Worm (Caenorhabditis elegans) whole organism, L1 larva: Measurements from ENCODE around the gene Y67D8B.3.

Source experiments
- C04F5.9 ChIP-seq: sonication (generic microtip); optimal IDR thresholded peaks from 2 replicates; lab custom pipeline; 2016; ENCODE audit warnings: missing genetic modification characterization, missing compliant biosample characterization
- C16A3.4 ChIP-seq: fragments of 150-350 bp; optimal IDR thresholded peaks from 2 replicates; lab custom pipeline; 2014; ENCODE audit warnings: missing biosample characterization, missing genetic modification characterization
- F16B12.6 ChIP-seq: fragments of 150-350 bp; optimal IDR thresholded peaks from 2 replicates; lab custom pipeline; 2014; ENCODE audit warnings: missing biosample characterization, missing genetic modification characterization
- Y116A8C.19 ChIP-seq: sonication (generic microtip); optimal IDR thresholded peaks from 2 replicates; lab custom pipeline; 2016; ENCODE audit warnings: missing compliant biosample characterization, missing genetic modification characterization, borderline replicate concordance
- blmp-1 ChIP-seq: fragments of 150-350 bp; optimal IDR thresholded peaks from 2 replicates; lab custom pipeline; 2014; ENCODE audit warnings: missing biosample characterization, missing genetic modification characterization
- ceh-8 ChIP-seq: fragments of 200-800 bp; sonication (Bioruptor generic); optimal IDR thresholded peaks from 2 replicates; lab custom pipeline; 2018; ENCODE audit warnings: mild to moderate bottlenecking, missing genetic modification characterization, moderate library complexity, missing compliant biosample characterization
- ceh-82 ChIP-seq, 3 experiments: fragments of 150-350 bp in 1 of 3; sonication (generic microtip) in 2 of 3; optimal IDR thresholded peaks; 2 replicates each; lab custom pipeline; 2014 to 2017; ENCODE audit warnings: missing biosample characterization in 3 of 3, missing genetic modification characterization in 3 of 3
- ceh-90 ChIP-seq: sonication (generic microtip); optimal IDR thresholded peaks from 2 replicates; lab custom pipeline; 2016; ENCODE audit warnings: missing genetic modification characterization, missing compliant biosample characterization
- ces-1 ChIP-seq: fragments of 150-350 bp; optimal IDR thresholded peaks from 2 replicates; lab custom pipeline; 2014; ENCODE audit warnings: missing biosample characterization, missing genetic modification reagents, missing genetic modification characterization
- dpl-1 ChIP-seq, 3 experiments: fragments of 150-350 bp in 2 of 3; sonication (generic microtip) in 1 of 3; optimal IDR thresholded peaks; 2 replicates each; lab custom pipeline; 2014 to 2017; ENCODE audit warnings: missing biosample characterization in 3 of 3, missing genetic modification characterization in 3 of 3, missing genetic modification reagents in 3 of 3
- dsc-1 ChIP-seq: sonication (generic microtip); optimal IDR thresholded peaks from 2 replicates; lab custom pipeline; 2016; ENCODE audit warnings: mild to moderate bottlenecking, missing genetic modification characterization, missing compliant biosample characterization
- efl-1 ChIP-seq, 4 experiments: fragments of 150-350 bp; optimal IDR thresholded peaks in 3 of 4; peaks in 1 of 4; 1 replicate in 1 of 4; 2 replicates in 3 of 4; lab custom pipeline; 2014; ENCODE audit warnings: missing biosample characterization in 2 of 4, missing genetic modification characterization in 2 of 4, missing genetic modification reagents in 2 of 4
- efl-3 ChIP-seq: fragments of 200-800 bp; sonication (Bioruptor generic); optimal IDR thresholded peaks from 2 replicates; lab custom pipeline; 2018; ENCODE audit warnings: mild to moderate bottlenecking, missing genetic modification characterization, missing compliant biosample characterization
- egl-13 ChIP-seq: sonication (generic microtip); optimal IDR thresholded peaks from 2 replicates; lab custom pipeline; 2016; ENCODE audit warnings: missing genotype, missing genetic modification reagents, missing genetic modification characterization, missing compliant biosample characterization
- egl-27 ChIP-seq, 2 experiments: fragments of 150-350 bp in 1 of 2; sonication (generic microtip); optimal IDR thresholded peaks; 3 replicates each; lab custom pipeline; 2017 to 2018; ENCODE audit warnings: missing biosample characterization in 2 of 2, missing genetic modification characterization in 2 of 2, missing genetic modification reagents in 2 of 2
- elt-2 ChIP-seq: sonication (generic microtip); optimal IDR thresholded peaks from 2 replicates; lab custom pipeline; 2016; ENCODE audit warnings: missing genetic modification characterization, mild to moderate bottlenecking, inconsistent platforms, missing compliant biosample characterization, missing genetic modification reagents
- elt-3 ChIP-seq, 6 experiments: fragments of 150-350 bp in 1 of 6; sonication (generic microtip); optimal IDR thresholded peaks; 2 replicates each; lab custom pipeline; 2017 to 2018; ENCODE audit warnings: missing biosample characterization in 6 of 6, missing genetic modification characterization in 6 of 6, inconsistent platforms in 1 of 6
- ets-5 ChIP-seq: fragments of 200-800 bp; sonication (Bioruptor generic); IDR thresholded peaks from 2 replicates; pipeline ENCODE4 v1.3.6; 2022; ENCODE audit warnings: missing genetic modification characterization, missing compliant biosample characterization
- fkh-10 ChIP-seq: sonication (generic microtip); optimal IDR thresholded peaks from 2 replicates; lab custom pipeline; 2017; ENCODE audit warnings: missing biosample characterization, missing genetic modification reagents, missing genetic modification characterization
- grh-1 ChIP-seq: fragments of 200-800 bp; sonication (Bioruptor generic); IDR thresholded peaks from 2 replicates; pipeline ENCODE4 v1.3.6; 2022; ENCODE audit warnings: missing genetic modification reagents, missing genetic modification characterization, missing compliant biosample characterization
- hpl-2 ChIP-seq: fragments of 150-350 bp; optimal IDR thresholded peaks from 2 replicates; lab custom pipeline; 2014; ENCODE audit warnings: missing biosample characterization, missing genetic modification reagents, missing genetic modification characterization
- irx-1 ChIP-seq: sonication (generic microtip); optimal IDR thresholded peaks from 2 replicates; lab custom pipeline; 2016; ENCODE audit warnings: missing genetic modification characterization, missing compliant biosample characterization
- isw-1 ChIP-seq: fragments of 200-800 bp; sonication (Bioruptor generic); IDR thresholded peaks from 2 replicates; pipeline ENCODE4 v1.3.6; 2022; ENCODE audit warnings: missing genetic modification characterization, missing compliant biosample characterization
- jun-1 ChIP-seq: fragments of 150-350 bp; optimal IDR thresholded peaks from 2 replicates; lab custom pipeline; 2014; ENCODE audit warnings: missing biosample characterization, missing genetic modification reagents, missing genetic modification characterization
- lin-15B ChIP-seq: fragments of 150-350 bp; sonication (generic microtip); optimal IDR thresholded peaks from 3 replicates; lab custom pipeline; 2014; ENCODE audit warnings: missing biosample characterization, missing genetic modification characterization
- lin-35 ChIP-seq, 2 experiments: fragments of 150-350 bp; optimal IDR thresholded peaks; 2 replicates each; lab custom pipeline; 2014; ENCODE audit warnings: missing biosample characterization in 2 of 2, missing genetic modification characterization in 2 of 2, missing genetic modification reagents in 2 of 2
- lin-39 ChIP-seq: fragments of 150-350 bp; optimal IDR thresholded peaks from 2 replicates; lab custom pipeline; 2014; ENCODE audit warnings: missing biosample characterization, missing genetic modification reagents, missing genetic modification characterization
- mab-9 ChIP-seq: fragments of 200-800 bp; sonication (Bioruptor generic); IDR thresholded peaks from 2 replicates; pipeline ENCODE4 v1.3.6; 2022; ENCODE audit warnings: missing genetic modification reagents, missing genetic modification characterization, missing compliant biosample characterization
- mdl-1 ChIP-seq, 2 experiments: fragments of 150-350 bp; optimal IDR thresholded peaks; 2 replicates each; lab custom pipeline; 2014 to 2017; ENCODE audit warnings: missing biosample characterization in 2 of 2, missing genetic modification characterization in 2 of 2, inconsistent platforms in 1 of 2
- mef-2 ChIP-seq: fragments of 150-350 bp; optimal IDR thresholded peaks from 2 replicates; lab custom pipeline; 2014; ENCODE audit warnings: missing biosample characterization, missing genetic modification characterization
- nhr-11 ChIP-seq: fragments of 150-350 bp; optimal IDR thresholded peaks from 2 replicates; lab custom pipeline; 2014; ENCODE audit warnings: missing biosample characterization, missing genetic modification characterization
- nhr-12 ChIP-seq: sonication (generic microtip); optimal IDR thresholded peaks from 2 replicates; lab custom pipeline; 2017; ENCODE audit warnings: missing biosample characterization, missing genetic modification characterization
- nhr-19 ChIP-seq: fragments of 200-800 bp; sonication (Bioruptor generic); conservative IDR thresholded peaks from 2 replicates; pipeline ENCODE4 v1.3.6; 2022; ENCODE audit warnings: missing genetic modification characterization, missing compliant biosample characterization
- nhr-20 ChIP-seq: sonication (generic microtip); optimal IDR thresholded peaks from 2 replicates; lab custom pipeline; 2016; ENCODE audit warnings: mild to moderate bottlenecking, missing genetic modification characterization, missing compliant biosample characterization
- nhr-237 ChIP-seq: fragments of 150-350 bp; optimal IDR thresholded peaks from 2 replicates; lab custom pipeline; 2014; ENCODE audit warnings: missing biosample characterization, missing genetic modification characterization
- nhr-28 ChIP-seq: fragments of 150-350 bp; optimal IDR thresholded peaks from 2 replicates; lab custom pipeline; 2014; ENCODE audit warnings: missing biosample characterization, missing genetic modification characterization
- nhr-76 ChIP-seq: sonication (generic microtip); optimal IDR thresholded peaks from 2 replicates; lab custom pipeline; 2017; ENCODE audit warnings: missing biosample characterization, missing genetic modification characterization
- nhr-77 ChIP-seq: fragments of 150-350 bp; optimal IDR thresholded peaks from 2 replicates; lab custom pipeline; 2014; ENCODE audit warnings: missing biosample characterization, missing genetic modification characterization
- nhr-85 ChIP-seq: sonication (generic microtip); peaks from one replicate; lab custom pipeline; 2016; ENCODE audit warnings: missing genetic modification characterization, inconsistent platforms, missing compliant biosample characterization
- nhr-90 ChIP-seq: sonication (generic microtip); optimal IDR thresholded peaks from 2 replicates; lab custom pipeline; 2016; ENCODE audit warnings: mild to moderate bottlenecking, missing genetic modification characterization, missing compliant biosample characterization; ENCODE audit not compliant: poor library complexity
- pag-3 ChIP-seq: sonication (generic microtip); optimal IDR thresholded peaks from 2 replicates; lab custom pipeline; 2017; ENCODE audit warnings: missing genetic modification characterization, mild to moderate bottlenecking, missing compliant biosample characterization, antibody characterized with exemption, borderline replicate concordance; ENCODE audit not compliant: insufficient read depth
- snpc-4 ChIP-seq: fragments of 150-350 bp; optimal IDR thresholded peaks from 2 replicates; lab custom pipeline; 2014; ENCODE audit warnings: missing biosample characterization, missing genetic modification characterization
- snu-23 ChIP-seq: sonication (generic microtip); optimal IDR thresholded peaks from 2 replicates; lab custom pipeline; 2016; ENCODE audit warnings: missing genetic modification characterization, missing compliant biosample characterization
- swsn-7 ChIP-seq: sonication (generic microtip); optimal IDR thresholded peaks from 2 replicates; lab custom pipeline; 2016; ENCODE audit warnings: missing genetic modification characterization, missing compliant biosample characterization
- tbx-2 ChIP-seq: sonication (generic microtip); optimal IDR thresholded peaks from 2 replicates; lab custom pipeline; 2016; ENCODE audit warnings: missing genetic modification characterization, missing compliant biosample characterization
- unc-130 ChIP-seq: fragments of 150-350 bp; optimal IDR thresholded peaks from 2 replicates; lab custom pipeline; 2017; ENCODE audit warnings: missing biosample characterization, missing genetic modification characterization, inconsistent platforms
- unc-86 ChIP-seq: sonication (generic microtip); optimal IDR thresholded peaks from 2 replicates; lab custom pipeline; 2016; ENCODE audit warnings: missing genetic modification characterization, missing compliant biosample characterization
- unc-98 ChIP-seq: fragments of 200-800 bp; sonication (Bioruptor generic); IDR thresholded peaks from 2 replicates; pipeline ENCODE4 v1.3.6; 2022; ENCODE audit warnings: missing genetic modification characterization, missing compliant biosample characterization
- xbp-1 ChIP-seq: sonication (generic microtip); optimal IDR thresholded peaks from 2 replicates; lab custom pipeline; 2016; ENCODE audit warnings: missing genetic modification characterization, missing compliant biosample characterization
- zip-4 ChIP-seq: fragments of 200-800 bp; sonication (Bioruptor generic); optimal IDR thresholded peaks from 2 replicates; lab custom pipeline; 2018; ENCODE audit warnings: mild to moderate bottlenecking, missing genetic modification characterization, moderate library complexity, missing compliant biosample characterization
- ztf-11 ChIP-seq, 2 experiments: sonication (generic microtip); optimal IDR thresholded peaks; 2 replicates each; lab custom pipeline; 2016 to 2017; ENCODE audit warnings: missing genetic modification characterization in 2 of 2, missing biosample characterization in 1 of 2, missing compliant biosample characterization in 1 of 2
- ztf-4 ChIP-seq: fragments of 150-350 bp; optimal IDR thresholded peaks from 2 replicates; lab custom pipeline; 2014; ENCODE audit warnings: missing biosample characterization, missing genetic modification characterization

Gene Y67D8B.3

ce11 chrIV:3160785-3161184 lies 41.2 kb downstream of the Y67D8B.3 start:
- TF ChIP-seq nhr-77 (tag; lab: Kevin White, UChicago) (peak; percentile 81), F16B12.6 (no peak), C04F5.9 (tag; lab: Kevin White, UChicago) (no peak), ceh-8 (peak; percentile 89), C16A3.4 (tag; lab: Kevin White, UChicago) (peak; percentile 66), unc-98 (no peak), mdl-1 (tag; optimal IDR thresholded peaks at IDR 0.05; lab: Kevin White, UChicago) (peak in 1 of 2 experiments; percentile 94), zip-4 (GFP tag; lab: Kevin White, UChicago) (no peak), nhr-28 (tag; lab: Kevin White, UChicago) (no peak), snu-23 (GFP tag; lab: Kevin White, UChicago) (peak; percentile 95), nhr-90 (tag; lab: Kevin White, UChicago) (peak; percentile 85), fkh-10 (GFP tag; lab: Kevin White, UChicago) (peak; percentile 79), hpl-2 (peak; percentile 29), nhr-19 (GFP tag; lab: Robert Waterston, UW) (peak; percentile 88), isw-1 (GFP tag; lab: Robert Waterston, UW) (peak; percentile 74), ztf-4 (tag; lab: Kevin White, UChicago) (peak; percentile 89), swsn-7 (peak; percentile 91), dpl-1 (GFP tag; optimal IDR thresholded peaks at IDR 0.05; lab: Kevin White, UChicago) (peak; percentile 47 to 65 (median 64)), nhr-11 (tag; lab: Kevin White, UChicago) (peak; percentile 76), nhr-85 (tag; lab: Kevin White, UChicago) (peak; percentile 96), mef-2 (tag; lab: Kevin White, UChicago) (peak; percentile 62), ceh-82 (tag; optimal IDR thresholded peaks at IDR 0.05; lab: Kevin White, UChicago) (peak; percentile 62 to 87 (median 80)), elt-2 (tag; lab: Kevin White, UChicago) (peak; percentile 76), irx-1 (tag; lab: Kevin White, UChicago) (peak; percentile 90), efl-3 (GFP tag; lab: Kevin White, UChicago) (no peak), nhr-76 (tag; lab: Kevin White, UChicago) (no peak), nhr-237 (tag; lab: Kevin White, UChicago) (peak; percentile 62), nhr-20 (peak; percentile 90), efl-1 (optimal IDR thresholded peaks at IDR 0.05; lab: Kevin White, UChicago) (peak; percentile 81 to 88), efl-1 (GFP tag; optimal IDR thresholded peaks at IDR 0.05 in 1 of 2; lab: Kevin White, UChicago) (peak; percentile 57 to 96), ces-1 (GFP tag; lab: Kevin White, UChicago) (no peak), xbp-1 (tag; lab: Kevin White, UChicago) (peak; percentile 80), grh-1 (GFP tag; lab: Robert Waterston, UW) (peak; percentile 41; the same call in 1 of the 2 replicates), blmp-1 (peak; percentile 82), ets-5 (GFP tag; lab: Robert Waterston, UW) (no peak), elt-3 (tag; optimal IDR thresholded peaks at IDR 0.05; lab: Kevin White, UChicago) (peak in 2 of 6 experiments; percentile 41 to 70), ceh-90 (no peak), mab-9 (GFP tag; lab: Robert Waterston, UW) (peak; percentile 42; the same call in 1 of the 2 replicates), lin-15B (tag; lab: Kevin White, UChicago) (peak; percentile 19), tbx-2 (tag; lab: Kevin White, UChicago) (peak; percentile 92), jun-1 (peak; percentile 67), snpc-4 (peak; percentile 65), lin-39 (tag; lab: Kevin White, UChicago) (peak; percentile 57), dsc-1 (tag; lab: Kevin White, UChicago) (peak; percentile 77), nhr-12 (tag; lab: Kevin White, UChicago) (no peak), unc-130 (tag; lab: Kevin White, UChicago) (peak; percentile 43), lin-35 (GFP tag; optimal IDR thresholded peaks at IDR 0.05; lab: Kevin White, UChicago) (peak; percentile 75 to 77), egl-27 (tag; optimal IDR thresholded peaks at IDR 0.05; lab: Kevin White, UChicago) (peak; percentile 84 to 87), unc-86 (tag; lab: Kevin White, UChicago) (peak; percentile 88), egl-13 (tag; lab: Kevin White, UChicago) (peak; percentile 52), ztf-11 (tag; optimal IDR thresholded peaks at IDR 0.05; lab: Kevin White, UChicago) (no peak), Y116A8C.19 (no peak), pag-3 (tag; lab: Kevin White, UChicago) (peak; percentile 80)
